Worm (Caenorhabditis elegans): ENCODE measurements around the gene srx-108.

srx-108 gene

ce11 chrII:3741584-3741983 is 36.2 kb downstream of the srx-108 start, which contains the start of gene F12E12.1:
TSS of gene F12E12.1 (plus strand) at chrII:3741884.
- TF ChIP-seq egl-27 (tag; optimal IDR thresholded peaks at IDR 0.05) (no peak), unc-62 (GFP tag; optimal IDR thresholded peaks at IDR 0.05 in 1 of 2) (no peak), unc-62 (tag; optimal IDR thresholded peaks at IDR 0.05) (no peak), zip-2 (tag; optimal IDR thresholded peaks at IDR 0.05) (no peak), tra-1 (GFP tag; IDR thresholded peaks at IDR 0.05) (no peak), arid-1 (GFP tag; conservative IDR thresholded peaks at IDR 0.05) (no peak)

ce11 chrII:3743684-3744200 is 38.3 kb downstream of the srx-108 start, which contains the start of gene nta-1:
TSS of gene nta-1 (minus strand) at chrII:3743814.
- TF ChIP-seq daf-8 (GFP tag; IDR thresholded peaks at IDR 0.05) = no peak
- TF ChIP-seq lin-15B (tag; optimal IDR thresholded peaks at IDR 0.05) = no peak
- TF ChIP-seq nhr-76 (tag; optimal IDR thresholded peaks at IDR 0.05) = no peak
- TF ChIP-seq hlh-11 (tag; optimal IDR thresholded peaks at IDR 0.05) = peak; percentile 51
- peak in 1 of 2 experiments; percentile 97 for TF ChIP-seq unc-62 (GFP tag; optimal IDR thresholded peaks at IDR 0.05 in 1 of 2)
- no peak for TF ChIP-seq unc-62 (tag; optimal IDR thresholded peaks at IDR 0.05)
- TF ChIP-seq nhr-28 (tag; optimal IDR thresholded peaks at IDR 0.05) = peak; percentile 91
- no peak for TF ChIP-seq nhr-25 (tag; optimal IDR thresholded peaks at IDR 0.05; ENCODE audit: borderline replicate concordance, insufficient read depth)
- no peak for TF ChIP-seq ztf-11 (tag; optimal IDR thresholded peaks at IDR 0.05)
- no peak for TF ChIP-seq Y105C5A.15 (GFP tag; IDR thresholded peaks at IDR 0.05)
- TF ChIP-seq lin-29 (GFP tag; IDR thresholded peaks at IDR 0.05) = no peak
- no peak for TF ChIP-seq daf-16 (GFP tag; optimal IDR thresholded peaks at IDR 0.05)
- peak; percentile 64 for TF ChIP-seq daf-16 (tag; optimal IDR thresholded peaks at IDR 0.05)
- TF ChIP-seq nhr-77 (tag; optimal IDR thresholded peaks at IDR 0.05) = peak; percentile 13
- no peak for TF ChIP-seq snpc-4 (tag; optimal IDR thresholded peaks at IDR 0.05)
- TF ChIP-seq ceh-62 (tag; optimal IDR thresholded peaks at IDR 0.05) = no peak
- no peak for TF ChIP-seq fos-1 (tag; optimal IDR thresholded peaks at IDR 0.05)
- TF ChIP-seq vab-7 (GFP tag; IDR thresholded peaks at IDR 0.05) = no peak
- TF ChIP-seq F37D6.2 (tag; optimal IDR thresholded peaks at IDR 0.05) = no peak
- no peak for TF ChIP-seq egl-43 (GFP tag; IDR thresholded peaks at IDR 0.05)
- peak; percentile 74 for TF ChIP-seq nhr-102 (tag; optimal IDR thresholded peaks at IDR 0.05)
- TF ChIP-seq spr-3 (GFP tag; optimal IDR thresholded peaks at IDR 0.05) = no peak
- no peak for TF ChIP-seq mxl-2 (GFP tag; conservative IDR thresholded peaks at IDR 0.05)
- 0 out of 2 replicates have a peak, but pooled peaks have one; percentile 36 for TF ChIP-seq hmg-1.1 (GFP tag; IDR thresholded peaks at IDR 0.05)
- peak; percentile 76 for TF ChIP-seq duxl-1 (tag; optimal IDR thresholded peaks at IDR 0.05; ENCODE audit: poor library complexity)
- TF ChIP-seq lin-1 (GFP tag; IDR thresholded peaks at IDR 0.05) = no peak
- TF ChIP-seq pqm-1 (tag; optimal IDR thresholded peaks at IDR 0.05) = peak; percentile 50
- no peak for TF ChIP-seq rbr-2 (tag; optimal IDR thresholded peaks at IDR 0.05)
- no peak for TF ChIP-seq unc-39 (tag; optimal IDR thresholded peaks at IDR 0.05)
- no peak for TF ChIP-seq skn-1 (tag; optimal IDR thresholded peaks at IDR 0.05)
- TF ChIP-seq attf-4 (tag; optimal IDR thresholded peaks at IDR 0.05) = no peak
- TF ChIP-seq mdl-1 (tag; optimal IDR thresholded peaks at IDR 0.05) = peak in 1 of 2 experiments; percentile 22
- TF ChIP-seq hif-1 (tag; optimal IDR thresholded peaks at IDR 0.05) = no peak
- no peak for TF ChIP-seq gei-8 (GFP tag; optimal IDR thresholded peaks at IDR 0.05)
- TF ChIP-seq dmd-6 (GFP tag; IDR thresholded peaks at IDR 0.05) = peak; percentile 58
- TF ChIP-seq F26F4.8 (GFP tag; conservative IDR thresholded peaks at IDR 0.05) = no peak

ce11 chrII:3747405-3747804 is 42.0 kb downstream of the srx-108 start, which contains the start of gene fbxb-92:
TSS of gene fbxb-92 (minus strand) at chrII:3747505.
- TF ChIP-seq set-16 (GFP tag; IDR thresholded peaks at IDR 0.05) (no peak), F49E8.2 (tag; optimal IDR thresholded peaks at IDR 0.05; ENCODE audit: borderline replicate concordance) (no peak), lin-1 (GFP tag; IDR thresholded peaks at IDR 0.05) (no peak), lin-29 (GFP tag; IDR thresholded peaks at IDR 0.05) (no peak), spr-3 (GFP tag; optimal IDR thresholded peaks at IDR 0.05) (no peak), zip-11 (GFP tag; IDR thresholded peaks at IDR 0.05) (no peak), aly-2 (tag; optimal IDR thresholded peaks at IDR 0.05) (no peak), T26A8.4 (GFP tag; IDR thresholded peaks at IDR 0.05) (no peak), php-3 (GFP tag; IDR thresholded peaks at IDR 0.05) (no peak), sdz-12 (GFP tag; optimal IDR thresholded peaks at IDR 0.05) (no peak), mdl-1 (tag; optimal IDR thresholded peaks at IDR 0.05) (no peak), egl-27 (tag; optimal IDR thresholded peaks at IDR 0.05) (no peak), ceh-44 (GFP tag; IDR thresholded peaks at IDR 0.05) (no peak), aha-1 (tag) (no peak), F44E2.7 (GFP tag; IDR thresholded peaks at IDR 0.05) (no peak), R02D3.7 (tag; optimal IDR thresholded peaks at IDR 0.05) (no peak)
